Fruit fly (Drosophila melanogaster) whole organism, pupa: ENCODE measurements around the gene Hr39.

Source experiments
- CG32121 ChIP-seq: fragments of 200-800 bp; sonication (Bioruptor generic); IDR thresholded peaks from 2 replicates; pipeline ENCODE4 v1.3.6; 2022; ENCODE audit warnings: missing biosample characterization, missing genetic modification characterization
- CG8159 ChIP-seq: fragments of 200-800 bp; sonication (Bioruptor generic); optimal IDR thresholded peaks from 3 replicates; lab custom pipeline; 2018; ENCODE audit warnings: missing biosample characterization, mild to moderate bottlenecking, missing genetic modification characterization, moderate library complexity
- CG9948 ChIP-seq: fragments of 200-800 bp; sonication (Bioruptor generic); optimal IDR thresholded peaks from 2 replicates; lab custom pipeline; 2018; ENCODE audit warnings: missing biosample characterization, mild to moderate bottlenecking, missing genetic modification characterization, moderate library complexity

- TF ChIP-seq CG8159 (tag; lab: Kevin White, UChicago) (no peak), CG32121 (no peak), CG9948 (tag; lab: Kevin White, UChicago) (no peak)
These were observed 15.9 kb upstream of the Hr39 start, which contains the start of gene CG8677 for dm6 chr2L:21221114-21221578.
